Worm (Caenorhabditis elegans) whole organism, L4 larva: ENCODE measurements around the gene parn-2.
A peak's percentile ranks its signal among the peaks of the same experiment; 100 is the strongest.

ENCODE experiments used
- F10B5.3 ChIP-seq: sonication (generic microtip); optimal IDR thresholded peaks from 2 replicates; lab custom pipeline; 2016; ENCODE audit warnings: mild to moderate bottlenecking, missing genetic modification characterization, missing compliant biosample characterization
- F26F4.8 ChIP-seq: fragments of 200-800 bp; sonication (Bioruptor generic); conservative IDR thresholded peaks from 2 replicates; pipeline ENCODE4 v1.3.6; 2022; ENCODE audit warnings: missing genetic modification characterization, missing compliant biosample characterization
- F49E8.2 ChIP-seq: sonication (generic microtip); optimal IDR thresholded peaks from 2 replicates; lab custom pipeline; 2016; ENCODE audit warnings: missing compliant biosample characterization, mild to moderate bottlenecking, missing genetic modification characterization, borderline replicate concordance
- Y105C5A.15 ChIP-seq: fragments of 200-800 bp; sonication (Bioruptor generic); IDR thresholded peaks from 2 replicates; pipeline ENCODE4 v1.3.6; 2022; ENCODE audit warnings: missing genetic modification characterization, missing compliant biosample characterization
- Y5F2A.4 ChIP-seq: fragments of 200-800 bp; sonication (Bioruptor generic); optimal IDR thresholded peaks from 2 replicates; lab custom pipeline; 2018; ENCODE audit warnings: mild to moderate bottlenecking, missing genetic modification characterization, missing compliant biosample characterization
- aha-1 ChIP-seq: fragments of 150-350 bp; peaks from one replicate; lab custom pipeline; 2014; ENCODE audit warnings: missing biosample characterization, missing genetic modification characterization
- ama-1 ChIP-seq: fragments of 150-350 bp; optimal IDR thresholded peaks from 2 replicates; lab custom pipeline; 2014; ENCODE audit warnings: inconsistent platforms, mixed read lengths
- arid-1 ChIP-seq: fragments of 200-800 bp; sonication (Bioruptor generic); conservative IDR thresholded peaks from 2 replicates; pipeline ENCODE4 v1.3.6; 2022; ENCODE audit warnings: missing genetic modification reagents, missing genetic modification characterization, missing compliant biosample characterization
- ceh-32 ChIP-seq: sonication (generic microtip); optimal IDR thresholded peaks from 2 replicates; lab custom pipeline; 2016; ENCODE audit warnings: mild to moderate bottlenecking, missing genetic modification characterization, missing compliant biosample characterization; ENCODE audit not compliant: poor library complexity
- ceh-62 ChIP-seq: sonication (generic microtip); optimal IDR thresholded peaks from 2 replicates; lab custom pipeline; 2017; ENCODE audit warnings: missing biosample characterization, missing genetic modification characterization
- duxl-1 ChIP-seq: sonication (generic microtip); optimal IDR thresholded peaks from 2 replicates; lab custom pipeline; 2016; ENCODE audit warnings: mild to moderate bottlenecking, missing genetic modification characterization, moderate library complexity, missing compliant biosample characterization; ENCODE audit not compliant: poor library complexity
- egl-27 ChIP-seq: sonication (generic microtip); optimal IDR thresholded peaks from 3 replicates; lab custom pipeline; 2017; ENCODE audit warnings: missing biosample characterization, missing genetic modification reagents, missing genetic modification characterization
- lin-38 ChIP-seq: fragments of 200-800 bp; sonication (Bioruptor generic); IDR thresholded peaks from 2 replicates; pipeline ENCODE4 v1.3.6; 2022; ENCODE audit warnings: missing genetic modification reagents, missing genetic modification characterization, missing compliant biosample characterization
- lin-39 ChIP-seq: fragments of 150-350 bp; optimal IDR thresholded peaks from 2 replicates; lab custom pipeline; 2014; ENCODE audit warnings: missing biosample characterization, missing genetic modification reagents, missing genetic modification characterization
- mdt-29 ChIP-seq: fragments of 200-800 bp; sonication (Bioruptor generic); IDR thresholded peaks from 2 replicates; pipeline ENCODE4 v1.3.6; 2022; ENCODE audit warnings: missing genetic modification reagents, missing genetic modification characterization, missing compliant biosample characterization
- mep-1 ChIP-seq: fragments of 150-350 bp; sonication (generic microtip); optimal IDR thresholded peaks from 3 replicates; lab custom pipeline; 2014; ENCODE audit warnings: missing biosample characterization, missing genetic modification characterization
- mxl-2 ChIP-seq: fragments of 200-800 bp; sonication (Bioruptor generic); conservative IDR thresholded peaks from 2 replicates; pipeline ENCODE4 v1.3.6; 2022; ENCODE audit warnings: missing genetic modification reagents, missing genetic modification characterization, missing compliant biosample characterization
- nhr-11 ChIP-seq: fragments of 150-350 bp; optimal IDR thresholded peaks from 2 replicates; lab custom pipeline; 2014; ENCODE audit warnings: missing biosample characterization, missing genetic modification characterization
- nhr-42 ChIP-seq: fragments of 200-800 bp; sonication (Bioruptor generic); IDR thresholded peaks from 2 replicates; pipeline ENCODE4 v1.3.6; 2022; ENCODE audit warnings: missing genetic modification characterization, missing compliant biosample characterization
- nhr-48 ChIP-seq: sonication (generic microtip); optimal IDR thresholded peaks from 2 replicates; lab custom pipeline; 2016; ENCODE audit warnings: mild to moderate bottlenecking, missing genetic modification characterization, missing compliant biosample characterization
- pha-4 ChIP-seq, 2 experiments: fragments of 150-350 bp in 1 of 2; fragments of 200-800 bp in 1 of 2; sonication (Bioruptor generic) in 1 of 2; IDR thresholded peaks in 1 of 2; optimal IDR thresholded peaks in 1 of 2; 2 replicates each; pipeline versions ENCODE4 v1.3.6 to Lab custom; 2014 to 2022; ENCODE audit warnings: missing genetic modification characterization in 2 of 2, missing genetic modification reagents in 2 of 2, missing biosample characterization in 1 of 2, missing compliant biosample characterization in 1 of 2
- php-3 ChIP-seq: fragments of 200-800 bp; sonication (Bioruptor generic); IDR thresholded peaks from 2 replicates; pipeline ENCODE4 v1.3.6; 2022; ENCODE audit warnings: missing genetic modification reagents, missing genetic modification characterization, missing compliant biosample characterization
- pqm-1 ChIP-seq: sonication (generic microtip); optimal IDR thresholded peaks from 2 replicates; lab custom pipeline; 2017; ENCODE audit warnings: missing biosample characterization, missing genetic modification characterization
- set-16 ChIP-seq: fragments of 200-800 bp; sonication (Bioruptor generic); IDR thresholded peaks from 2 replicates; pipeline ENCODE4 v1.3.6; 2022; ENCODE audit warnings: missing genetic modification reagents, missing genetic modification characterization, missing compliant biosample characterization
- skn-1 ChIP-seq: fragments of 150-350 bp; optimal IDR thresholded peaks from 2 replicates; lab custom pipeline; 2014; ENCODE audit warnings: missing biosample characterization, missing genetic modification characterization
- spr-1 ChIP-seq: sonication (generic microtip); optimal IDR thresholded peaks from 2 replicates; lab custom pipeline; 2016; ENCODE audit warnings: mild to moderate bottlenecking, missing genetic modification characterization, missing compliant biosample characterization
- unc-62 ChIP-seq, 3 experiments: fragments of 150-350 bp in 1 of 3; sonication (generic microtip); optimal IDR thresholded peaks in 2 of 3; peaks in 1 of 3; 1 replicate in 1 of 3; 2 replicates in 2 of 3; lab custom pipeline; 2014 to 2017; ENCODE audit warnings: missing biosample characterization in 3 of 3, missing genetic modification characterization in 3 of 3, missing genetic modification reagents in 3 of 3, missing genotype in 1 of 3
- zag-1 ChIP-seq: fragments of 150-350 bp; optimal IDR thresholded peaks from 2 replicates; lab custom pipeline; 2014; ENCODE audit warnings: missing biosample characterization, missing genetic modification characterization
- zfp-3 ChIP-seq: fragments of 200-800 bp; sonication (Bioruptor generic); conservative IDR thresholded peaks from 2 replicates; pipeline ENCODE4 v1.3.6; 2022; ENCODE audit warnings: missing genetic modification reagents, missing genetic modification characterization, missing compliant biosample characterization
- zip-11 ChIP-seq: fragments of 200-800 bp; sonication (Bioruptor generic); IDR thresholded peaks from 2 replicates; pipeline ENCODE4 v1.3.6; 2022; ENCODE audit warnings: missing genetic modification characterization, missing compliant biosample characterization
- ztf-11 ChIP-seq: fragments of 150-350 bp; optimal IDR thresholded peaks from 2 replicates; lab custom pipeline; 2014; ENCODE audit warnings: missing biosample characterization, missing genetic modification characterization
- ztf-7 ChIP-seq: fragments of 150-350 bp; optimal IDR thresholded peaks from 2 replicates; lab custom pipeline; 2014; ENCODE audit warnings: missing biosample characterization, missing genetic modification characterization

Gene parn-2

ce11 chrII:12211652-12212245 lies 44.7 kb downstream of the parn-2 start:
- peak; percentile 94 for TF ChIP-seq set-16 (GFP tag; lab: Robert Waterston, UW)
- no peak for TF ChIP-seq nhr-48
- no peak for TF ChIP-seq arid-1
- no peak for TF ChIP-seq F10B5.3
- TF ChIP-seq unc-62 (GFP tag; optimal IDR thresholded peaks at IDR 0.05 in 1 of 2; lab: Kevin White, UChicago) = peak in 1 of 2 experiments; percentile 56
- TF ChIP-seq unc-62 (tag; optimal IDR thresholded peaks at IDR 0.05; lab: Kevin White, UChicago) = no peak
- no peak for TF ChIP-seq ceh-32 (tag; lab: Kevin White, UChicago)

DNA sequence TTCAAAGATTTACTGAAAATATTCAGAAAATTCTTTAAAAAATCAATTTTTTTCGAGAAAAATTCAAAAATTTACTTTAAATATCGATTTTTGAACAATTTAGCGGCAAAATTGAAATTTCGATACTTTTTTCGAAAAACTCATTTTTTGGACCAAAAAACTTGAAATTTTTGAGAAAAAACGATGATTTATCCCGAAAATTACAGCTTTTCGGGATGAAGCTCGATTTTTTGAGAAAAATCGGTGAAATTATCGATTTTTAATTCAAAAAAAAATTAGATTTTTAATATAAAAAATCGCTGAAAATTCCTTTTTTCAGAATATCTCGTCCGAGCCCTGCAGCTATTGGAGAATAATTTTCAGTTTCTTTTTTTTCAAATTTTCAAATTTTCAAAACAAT lies 47.7 kb downstream of the parn-2 start:
- TF ChIP-seq pha-4 (GFP tag; IDR thresholded peaks at IDR 0.05; lab: Robert Waterston, UW) = 0 out of 2 replicates have a peak, but pooled peaks have one; percentile 19
- TF ChIP-seq pha-4 (tag; optimal IDR thresholded peaks at IDR 0.05; lab: Kevin White, UChicago) = no peak
- TF ChIP-seq Y105C5A.15 (GFP tag; lab: Robert Waterston, UW) = no peak
- TF ChIP-seq zfp-3 (GFP tag; lab: Robert Waterston, UW) = peak; percentile 59; the same call in 1 of the 2 replicates
- TF ChIP-seq Y5F2A.4 = no peak
- no peak for TF ChIP-seq zag-1
- no peak for TF ChIP-seq nhr-11 (tag; lab: Kevin White, UChicago)
- no peak for TF ChIP-seq skn-1 (tag; lab: Kevin White, UChicago)
- TF ChIP-seq nhr-42 (GFP tag; lab: Robert Waterston, UW) = no peak
- TF ChIP-seq mdt-29 (GFP tag; lab: Robert Waterston, UW) = no peak
- TF ChIP-seq F49E8.2 (tag; lab: Kevin White, UChicago) = no peak
- TF ChIP-seq pqm-1 (tag; lab: Kevin White, UChicago) = no peak
- TF ChIP-seq lin-38 (GFP tag; lab: Robert Waterston, UW) = peak; percentile 21; the same call in 1 of the 2 replicates
- TF ChIP-seq zip-11 (GFP tag; lab: Robert Waterston, UW) = no peak
- TF ChIP-seq ceh-62 (tag; lab: Kevin White, UChicago) = no peak
- no peak for TF ChIP-seq php-3 (GFP tag; lab: Robert Waterston, UW)
- TF ChIP-seq lin-39 (tag; lab: Kevin White, UChicago) = no peak
- TF ChIP-seq, all 104 proteins: peak for 3

DNA sequence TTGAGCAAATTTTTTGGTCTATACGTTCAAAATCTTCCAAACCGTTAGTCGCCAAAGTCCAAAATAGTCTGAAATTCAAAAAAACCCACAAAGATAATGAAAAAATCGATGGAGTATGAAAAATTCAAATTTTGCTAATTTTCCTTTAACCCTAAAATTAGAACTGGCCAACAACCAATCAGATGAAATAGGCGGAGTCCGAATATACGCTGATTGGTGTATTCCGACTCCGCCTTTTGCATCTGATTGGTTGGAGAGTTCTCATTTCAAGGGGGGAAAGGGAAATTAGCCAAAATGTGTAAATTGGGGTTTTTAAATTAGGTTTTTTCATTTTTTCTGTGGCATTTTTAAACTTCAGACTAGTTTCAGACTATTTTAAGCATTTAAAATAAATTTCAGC lies 51.8 kb downstream of the parn-2 start:
- no peak for TF ChIP-seq mep-1 (tag; lab: Kevin White, UChicago)
- TF ChIP-seq mxl-2 (GFP tag; lab: Robert Waterston, UW) = no peak
- TF ChIP-seq duxl-1 (tag; lab: Kevin White, UChicago) = no peak
- TF ChIP-seq ztf-11 (tag; lab: Kevin White, UChicago) = no peak
- TF ChIP-seq egl-27 (tag; lab: Kevin White, UChicago) = no peak

DNA sequence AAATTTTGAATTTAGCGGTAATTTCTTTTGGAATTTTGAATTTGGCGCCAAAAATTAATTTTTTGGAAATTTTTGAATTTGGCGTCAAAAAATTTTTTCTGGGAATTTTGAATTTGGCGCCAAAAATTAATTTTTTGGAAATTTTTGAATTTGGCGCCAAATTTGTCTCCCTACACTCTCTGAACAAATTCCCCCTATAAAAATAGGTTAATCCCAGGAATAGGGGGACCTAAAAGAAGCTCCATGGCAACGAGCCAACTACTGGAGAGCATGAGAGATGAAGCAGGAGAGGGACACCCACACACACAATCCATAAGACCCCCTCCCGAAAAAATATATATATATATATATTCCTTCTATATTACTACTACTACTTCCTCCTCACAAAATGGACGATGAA lies 53.5 kb downstream of the parn-2 start, which contains the start of gene aqp-12:
TSS of gene aqp-12 (plus strand) at position 301 of the 400 bp plus-strand sequence.
- no peak for TF ChIP-seq ztf-7
- no peak for TF ChIP-seq spr-1 (tag; lab: Kevin White, UChicago)

DNA sequence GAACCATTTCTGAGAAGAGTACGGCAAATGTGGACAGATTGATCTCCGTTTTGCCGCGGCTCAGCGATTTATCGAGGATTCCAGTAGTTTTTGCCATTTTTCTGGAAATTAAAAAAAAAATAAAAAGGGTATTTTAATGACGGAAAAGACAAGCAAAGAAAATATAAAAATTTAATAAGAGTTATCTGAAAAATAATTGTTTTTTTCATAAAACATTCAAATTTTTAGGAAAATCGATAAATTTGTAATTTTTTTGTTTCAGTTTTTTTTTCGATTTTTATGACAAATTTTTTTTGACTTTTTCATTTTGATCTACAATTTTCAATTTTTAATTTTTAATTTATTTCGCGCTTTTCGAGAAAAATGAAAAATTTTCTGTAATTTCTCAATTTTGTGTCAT lies 54.1 kb downstream of the parn-2 start, which contains the start of gene trpp-5:
TSS of gene trpp-5 (minus strand) at position 101 of the 400 bp plus-strand sequence.
- TF ChIP-seq ama-1 (lab: Kevin White, UChicago) (no peak), aha-1 (tag; lab: Kevin White, UChicago) (peak; percentile 43), F26F4.8 (GFP tag; lab: Robert Waterston, UW) (no peak)
